Worm (Caenorhabditis elegans) whole organism, young adult: ENCODE results near the gene pmp-1.
A peak's percentile ranks its signal among the peaks of the same experiment; 100 is the strongest.

Source experiments
- B0019.2 ChIP-seq: fragments of 200-800 bp; sonication (Bioruptor generic); conservative IDR thresholded peaks from 2 replicates; pipeline ENCODE4 v1.3.6; 2022; ENCODE audit warnings: missing genetic modification reagents, missing genetic modification characterization, missing compliant biosample characterization
- C06A6.2 ChIP-seq: fragments of 200-800 bp; sonication (Bioruptor generic); conservative IDR thresholded peaks from 2 replicates; pipeline ENCODE4 v1.3.6; 2022; ENCODE audit warnings: missing genetic modification characterization, missing compliant biosample characterization
- F22D6.2 ChIP-seq: sonication (generic microtip); optimal IDR thresholded peaks from 2 replicates; lab custom pipeline; 2016; ENCODE audit warnings: mild to moderate bottlenecking, missing genetic modification characterization, missing compliant biosample characterization
- F23B12.7 ChIP-seq: sonication (generic microtip); optimal IDR thresholded peaks from 2 replicates; lab custom pipeline; 2017; ENCODE audit warnings: missing genetic modification characterization, mild to moderate bottlenecking, missing compliant biosample characterization, antibody characterized with exemption, moderate library complexity; ENCODE audit not compliant: insufficient read depth
- F33H1.4 ChIP-seq: fragments of 200-800 bp; sonication (Bioruptor generic); IDR thresholded peaks from 2 replicates; pipeline ENCODE4 v1.3.6; 2022; ENCODE audit warnings: missing genetic modification reagents, missing genetic modification characterization, missing compliant biosample characterization
- F39B2.1 ChIP-seq: fragments of 200-800 bp; sonication (Bioruptor generic); IDR thresholded peaks from 2 replicates; pipeline ENCODE4 v1.3.6; 2022; ENCODE audit warnings: missing genetic modification reagents, missing genetic modification characterization, missing compliant biosample characterization
- F49E8.2 ChIP-seq: sonication (generic microtip); optimal IDR thresholded peaks from 3 replicates; lab custom pipeline; 2017; ENCODE audit warnings: missing genetic modification characterization, mild to moderate bottlenecking, missing compliant biosample characterization, antibody characterized with exemption, moderate library complexity; ENCODE audit not compliant: insufficient read depth
- F55B11.4 ChIP-seq: sonication (generic microtip); optimal IDR thresholded peaks from 2 replicates; lab custom pipeline; 2016; ENCODE audit warnings: missing compliant biosample characterization, missing genetic modification characterization, borderline replicate concordance; ENCODE audit not compliant: insufficient read depth
- K11D2.4 ChIP-seq: fragments of 200-800 bp; sonication (Bioruptor generic); IDR thresholded peaks from 2 replicates; pipeline ENCODE4 v1.3.6; 2022; ENCODE audit warnings: missing genetic modification reagents, missing genetic modification characterization, missing compliant biosample characterization
- Y53F4B.3 ChIP-seq: fragments of 200-800 bp; sonication (Bioruptor generic); IDR thresholded peaks from 2 replicates; pipeline ENCODE4 v1.3.6; 2022; ENCODE audit warnings: missing genetic modification reagents, missing genetic modification characterization, missing compliant biosample characterization
- Y67H2A.10 ChIP-seq: fragments of 200-800 bp; sonication (Bioruptor generic); conservative IDR thresholded peaks from 2 replicates; pipeline ENCODE4 v1.3.6; 2022; ENCODE audit warnings: missing genetic modification reagents, missing genetic modification characterization, missing compliant biosample characterization
- Y79H2A.3 ChIP-seq: fragments of 200-800 bp; sonication (Bioruptor generic); conservative IDR thresholded peaks from 2 replicates; pipeline ENCODE4 v1.3.6; 2022; ENCODE audit warnings: missing genetic modification reagents, missing genetic modification characterization, missing compliant biosample characterization
- aptf-2 ChIP-seq: fragments of 200-800 bp; sonication (Bioruptor generic); conservative IDR thresholded peaks from 2 replicates; pipeline ENCODE4 v1.3.6; 2022; ENCODE audit warnings: missing genetic modification reagents, missing genetic modification characterization, missing compliant biosample characterization
- atf-7 ChIP-seq: sonication (generic microtip); optimal IDR thresholded peaks from 2 replicates; lab custom pipeline; 2017; ENCODE audit warnings: mild to moderate bottlenecking, missing genetic modification characterization, missing compliant biosample characterization
- ccch-3 ChIP-seq: fragments of 200-800 bp; sonication (Bioruptor generic); optimal IDR thresholded peaks from 2 replicates; lab custom pipeline; 2018; ENCODE audit warnings: mild to moderate bottlenecking, missing genetic modification characterization, missing compliant biosample characterization
- ceh-40 ChIP-seq: fragments of 200-800 bp; sonication (Bioruptor generic); IDR thresholded peaks from 2 replicates; pipeline ENCODE4 v1.3.6; 2022; ENCODE audit warnings: missing genetic modification characterization, missing compliant biosample characterization
- dpl-1 ChIP-seq: fragments of 150-350 bp; optimal IDR thresholded peaks from 2 replicates; lab custom pipeline; 2014; ENCODE audit warnings: missing biosample characterization, missing genetic modification reagents, missing genetic modification characterization
- egl-44 ChIP-seq: fragments of 200-800 bp; sonication (Bioruptor generic); IDR thresholded peaks from 2 replicates; pipeline ENCODE4 v1.3.6; 2022; ENCODE audit warnings: missing genetic modification reagents, missing genetic modification characterization, missing compliant biosample characterization
- egrh-3 ChIP-seq: fragments of 200-800 bp; sonication (Bioruptor generic); IDR thresholded peaks from 2 replicates; pipeline ENCODE4 v1.3.6; 2022; ENCODE audit warnings: missing genetic modification reagents, missing genetic modification characterization, missing compliant biosample characterization
- ets-4 ChIP-seq: fragments of 200-800 bp; sonication (Bioruptor generic); optimal IDR thresholded peaks from 2 replicates; lab custom pipeline; 2018; ENCODE audit warnings: mild to moderate bottlenecking, missing genetic modification characterization, missing compliant biosample characterization
- hmg-1.2 ChIP-seq: fragments of 200-800 bp; sonication (Bioruptor generic); IDR thresholded peaks from 2 replicates; pipeline ENCODE4 v1.3.6; 2022; ENCODE audit warnings: missing genetic modification reagents, missing genetic modification characterization, missing compliant biosample characterization
- hmg-20 ChIP-seq: fragments of 200-800 bp; sonication (Bioruptor generic); IDR thresholded peaks from 2 replicates; pipeline ENCODE4 v1.3.6; 2022; ENCODE audit warnings: missing genetic modification reagents, missing genetic modification characterization, missing compliant biosample characterization
- lag-1 ChIP-seq: fragments of 200-800 bp; sonication (Bioruptor generic); IDR thresholded peaks from 2 replicates; pipeline ENCODE4 v1.3.6; 2022; ENCODE audit warnings: missing genetic modification reagents, missing genetic modification characterization, missing compliant biosample characterization
- lsl-1 ChIP-seq: fragments of 200-800 bp; sonication (Bioruptor generic); optimal IDR thresholded peaks from 2 replicates; lab custom pipeline; 2018; ENCODE audit warnings: mild to moderate bottlenecking, missing genetic modification characterization, moderate library complexity, missing compliant biosample characterization
- lsy-27 ChIP-seq: sonication (generic microtip); optimal IDR thresholded peaks from 2 replicates; lab custom pipeline; 2017; ENCODE audit warnings: missing genetic modification characterization, mild to moderate bottlenecking, missing compliant biosample characterization, antibody characterized with exemption, missing genotype, borderline replicate concordance; ENCODE audit not compliant: insufficient read depth
- madf-8 ChIP-seq: fragments of 200-800 bp; sonication (Bioruptor generic); conservative IDR thresholded peaks from 2 replicates; pipeline ENCODE4 v1.3.6; 2022; ENCODE audit warnings: missing genetic modification reagents, missing genetic modification characterization, missing compliant biosample characterization
- nfya-1 ChIP-seq: sonication (generic microtip); optimal IDR thresholded peaks from 2 replicates; lab custom pipeline; 2017; ENCODE audit warnings: antibody characterized with exemption, missing compliant biosample characterization, missing genetic modification characterization, borderline replicate concordance; ENCODE audit not compliant: insufficient read depth
- nhr-27 ChIP-seq: fragments of 200-800 bp; sonication (Bioruptor generic); optimal IDR thresholded peaks from 2 replicates; lab custom pipeline; 2018; ENCODE audit warnings: mild to moderate bottlenecking, missing genetic modification characterization, moderate library complexity, missing compliant biosample characterization
- nhr-80 ChIP-seq: sonication (generic microtip); optimal IDR thresholded peaks from 2 replicates; lab custom pipeline; 2016; ENCODE audit warnings: missing genetic modification characterization, missing compliant biosample characterization
- nhr-90 ChIP-seq: sonication (generic microtip); optimal IDR thresholded peaks from 2 replicates; lab custom pipeline; 2016; ENCODE audit warnings: missing genotype, mild to moderate bottlenecking, missing genetic modification characterization, missing compliant biosample characterization
- pbrm-1 ChIP-seq: fragments of 200-800 bp; sonication (Bioruptor generic); IDR thresholded peaks from 2 replicates; pipeline ENCODE4 v1.3.6; 2022; ENCODE audit warnings: missing genetic modification reagents, missing genetic modification characterization, missing compliant biosample characterization
- rcor-1 ChIP-seq: fragments of 200-800 bp; sonication (Bioruptor generic); IDR thresholded peaks from 2 replicates; pipeline ENCODE4 v1.3.6; 2022; ENCODE audit warnings: missing genetic modification reagents, missing genetic modification characterization, missing compliant biosample characterization
- snpc-1.3 ChIP-seq: sonication (generic microtip); optimal IDR thresholded peaks from 2 replicates; lab custom pipeline; 2017; ENCODE audit warnings: missing genetic modification characterization, mild to moderate bottlenecking, missing compliant biosample characterization, antibody characterized with exemption, moderate library complexity, missing genotype, missing genetic modification reagents; ENCODE audit not compliant: insufficient read depth
- snpc-3.4 ChIP-seq: sonication (generic microtip); optimal IDR thresholded peaks from 2 replicates; lab custom pipeline; 2017; ENCODE audit warnings: missing genetic modification characterization, mild to moderate bottlenecking, missing compliant biosample characterization, antibody characterized with exemption, moderate library complexity, missing genotype, missing genetic modification reagents
- snpc-4 ChIP-seq, 5 experiments: fragments of 150-350 bp in 1 of 5; sonication (generic microtip) in 4 of 5; optimal IDR thresholded peaks; 2 replicates each; lab custom pipeline; 2014 to 2018; ENCODE audit warnings: missing genetic modification characterization in 5 of 5, missing biosample characterization in 3 of 5, antibody characterized with exemption in 2 of 5, mild to moderate bottlenecking in 2 of 5, missing compliant biosample characterization in 2 of 5, missing genotype in 2 of 5, moderate library complexity in 2 of 5, missing genetic modification reagents in 1 of 5
- xnd-1 ChIP-seq: sonication (generic microtip); optimal IDR thresholded peaks from 2 replicates; lab custom pipeline; 2016; ENCODE audit warnings: missing genotype, missing genetic modification reagents, missing genetic modification characterization, missing compliant biosample characterization
- ztf-18 ChIP-seq: sonication (generic microtip); optimal IDR thresholded peaks from 2 replicates; lab custom pipeline; 2016; ENCODE audit warnings: missing genotype, mild to moderate bottlenecking, missing genetic modification characterization, missing compliant biosample characterization

The pmp-1 gene

DNA sequence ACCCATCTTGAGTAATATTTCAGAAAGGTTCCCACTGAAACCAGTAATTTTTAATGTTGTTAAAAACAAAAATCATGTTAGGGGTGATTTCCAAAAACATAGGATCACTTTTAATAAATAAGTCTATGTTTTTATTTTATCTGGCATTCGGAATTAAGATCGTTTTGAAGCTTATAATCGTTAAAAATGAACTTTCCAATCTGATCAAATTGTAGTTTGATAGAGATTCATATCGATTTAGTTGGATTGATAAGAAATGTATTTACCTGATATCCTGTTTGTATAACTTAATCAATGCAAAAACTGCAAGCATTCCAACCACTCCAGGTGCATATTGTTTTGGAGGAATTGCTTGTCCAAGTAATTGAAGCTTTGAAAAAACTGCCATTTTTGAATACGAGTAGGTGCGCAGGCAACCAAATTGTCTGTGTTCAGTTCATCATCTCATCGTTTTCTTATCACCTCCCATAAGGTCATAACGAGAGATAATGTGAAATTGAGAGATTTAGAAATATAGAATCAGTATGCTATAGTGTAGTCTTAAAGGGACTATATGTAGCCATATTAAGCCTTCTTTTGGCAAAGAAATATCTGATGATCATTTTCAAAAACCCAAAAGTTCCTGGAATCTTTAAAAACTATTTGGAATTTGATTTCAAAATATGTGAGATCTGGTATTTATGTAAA is 3.9 kb upstream of the pmp-1 start, which contains the start of gene pmp-2:
TSS of gene pmp-2 (minus strand) at position 487 of the 687 bp plus-strand sequence.
- TF ChIP-seq C06A6.2 (GFP tag; lab: Robert Waterston, UW) (no peak), snpc-4 (GFP tag; optimal IDR thresholded peaks at IDR 0.05; lab: Kevin White, UChicago) (no peak), snpc-4 (tag; optimal IDR thresholded peaks at IDR 0.05; lab: Kevin White, UChicago) (no peak), hmg-1.2 (GFP tag; lab: Robert Waterston, UW) (peak; percentile 27; the same call in 1 of the 2 replicates), F23B12.7 (no peak), atf-7 (tag; lab: Kevin White, UChicago) (no peak)
- TF ChIP-seq, all 124 proteins: peak for 1

DNA sequence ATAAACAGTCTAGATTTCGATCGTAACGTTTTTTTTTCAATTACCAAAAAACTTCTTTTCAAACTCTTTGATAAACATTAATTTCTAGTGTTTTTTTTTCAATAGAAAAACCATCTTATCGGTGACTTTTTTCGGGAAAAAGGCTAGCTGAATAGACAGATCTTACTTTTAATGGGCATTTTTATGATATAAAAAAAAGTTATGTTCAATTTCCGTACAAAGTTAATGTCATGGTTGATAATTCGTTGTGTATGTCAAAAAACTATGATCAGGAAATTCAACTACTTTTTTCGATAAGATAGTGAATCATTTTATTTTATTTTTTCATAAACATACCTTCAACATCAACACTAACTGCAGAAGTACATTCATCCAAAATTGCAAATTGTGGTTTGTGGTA is 1.0 kb upstream of the pmp-1 start:
- TF ChIP-seq ccch-3 (GFP tag; lab: Kevin White, UChicago) (no peak), nhr-80 (tag; lab: Kevin White, UChicago) (peak; percentile 18)

- TF ChIP-seq aptf-2 (GFP tag; lab: Robert Waterston, UW): no peak
- no peak for TF ChIP-seq Y53F4B.3 (GFP tag; lab: Robert Waterston, UW)
- TF ChIP-seq K11D2.4 (GFP tag; lab: Robert Waterston, UW): no peak
- TF ChIP-seq rcor-1 (GFP tag; lab: Robert Waterston, UW): no peak
- no peak for TF ChIP-seq Y67H2A.10
- no peak for TF ChIP-seq pbrm-1 (GFP tag; lab: Robert Waterston, UW)
- no peak for TF ChIP-seq ztf-18
- TF ChIP-seq hmg-20: no peak
- TF ChIP-seq F55B11.4 (tag; lab: Kevin White, UChicago): no peak
- TF ChIP-seq madf-8 (GFP tag; lab: Robert Waterston, UW): no peak
- TF ChIP-seq snpc-1.3 (tag; lab: Kevin White, UChicago): no peak
- TF ChIP-seq lsy-27 (tag; lab: Kevin White, UChicago): no peak
- TF ChIP-seq dpl-1: no peak
- no peak for TF ChIP-seq nfya-1 (tag; lab: Kevin White, UChicago)
- no peak for TF ChIP-seq snpc-3.4
- TF ChIP-seq egl-44 (GFP tag; lab: Robert Waterston, UW): no peak
- TF ChIP-seq lsl-1 (GFP tag; lab: Kevin White, UChicago): no peak
- TF ChIP-seq Y79H2A.3 (GFP tag; lab: Robert Waterston, UW): no peak
- no peak for TF ChIP-seq F33H1.4 (GFP tag; lab: Robert Waterston, UW)
Observed at ce11 chrII:6882335-6882734, 1.2 kb downstream of the pmp-1 start.

DNA sequence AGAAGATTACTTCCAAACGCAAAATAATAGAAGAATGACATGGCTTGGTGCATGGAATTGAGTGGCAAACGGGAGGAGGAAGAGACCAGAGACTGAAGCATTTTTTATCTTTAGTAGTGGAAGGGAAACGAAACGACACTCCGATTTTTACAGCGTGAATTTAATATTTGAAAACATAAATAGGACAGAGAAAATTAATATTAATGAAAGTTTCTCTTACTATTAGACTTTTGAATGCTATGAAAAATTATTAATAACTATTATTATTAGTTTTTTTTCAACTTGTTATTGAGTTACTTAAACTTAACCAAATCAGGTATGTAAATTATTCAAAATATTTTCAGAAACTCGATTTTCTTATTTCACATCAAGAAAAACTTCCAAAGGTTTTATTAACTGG is 3.5 kb downstream of the pmp-1 start, which contains the start of gene C44B7.7:
TSS of gene C44B7.7 (minus strand) at position 101 of the 400 bp plus-strand sequence.
- TF ChIP-seq nhr-80 (tag; lab: Kevin White, UChicago) (peak; percentile 5), egl-44 (GFP tag; lab: Robert Waterston, UW) (no peak)

DNA sequence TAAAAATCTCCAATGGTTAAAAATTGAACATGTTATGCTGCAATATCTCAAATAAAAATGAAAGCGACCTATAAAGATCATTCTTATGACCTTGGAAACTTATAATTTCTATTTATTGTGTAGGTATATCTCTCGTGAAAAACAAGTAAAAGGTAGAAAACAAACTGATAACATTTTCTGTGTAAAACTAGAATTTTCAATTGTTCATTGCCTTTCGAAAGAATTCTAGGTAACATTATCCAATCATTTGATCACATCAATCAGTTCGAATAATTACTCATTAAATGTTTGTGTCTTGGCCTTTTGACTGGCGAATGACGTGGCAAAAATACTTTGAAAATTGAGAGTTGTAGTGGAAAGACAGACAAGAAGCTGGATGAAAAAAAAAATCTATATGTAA is 5.7 kb downstream of the pmp-1 start:
- TF ChIP-seq ets-4: no peak
- no peak for TF ChIP-seq nhr-27 (tag; lab: Kevin White, UChicago)
- TF ChIP-seq B0019.2 (GFP tag; lab: Robert Waterston, UW): no peak
- no peak for TF ChIP-seq lag-1 (GFP tag; lab: Robert Waterston, UW)
- TF ChIP-seq F49E8.2 (tag; lab: Kevin White, UChicago): no peak
- no peak for TF ChIP-seq egrh-3 (GFP tag; lab: Robert Waterston, UW)
- TF ChIP-seq xnd-1 (tag; lab: Kevin White, UChicago): no peak
- no peak for TF ChIP-seq nhr-90 (tag; lab: Kevin White, UChicago)
- TF ChIP-seq F22D6.2 (tag; lab: Kevin White, UChicago): no peak
- no peak for TF ChIP-seq F39B2.1 (GFP tag; lab: Robert Waterston, UW)
- TF ChIP-seq C06A6.2 (GFP tag; lab: Robert Waterston, UW): no peak
- TF ChIP-seq ceh-40 (GFP tag; lab: Robert Waterston, UW): no peak
- TF ChIP-seq lsl-1 (GFP tag; lab: Kevin White, UChicago): no peak
